Fruit fly (Drosophila melanogaster) whole organism, prepupa: ENCODE measurements around the gene CG15506.

ENCODE experiments used
- CG16779 ChIP-seq: fragments of 200-800 bp; sonication (Bioruptor generic); optimal IDR thresholded peaks from 3 replicates; lab custom pipeline; 2017; ENCODE audit warnings: missing biosample characterization, mild to moderate bottlenecking, missing genetic modification characterization
- CG6854 ChIP-seq: fragments of 200-800 bp; sonication (Bioruptor generic); optimal IDR thresholded peaks from 2 replicates; lab custom pipeline; 2017; ENCODE audit warnings: missing biosample characterization, mild to moderate bottlenecking, missing genetic modification characterization
- CG8119 ChIP-seq: fragments of 200-800 bp; sonication (Bioruptor generic); IDR thresholded peaks from 3 replicates; pipeline ENCODE4 v1.3.6; 2022; ENCODE audit warnings: missing biosample characterization, missing genetic modification characterization
- spab ChIP-seq: fragments of 200-800 bp; sonication (Bioruptor generic); optimal IDR thresholded peaks from 2 replicates; lab custom pipeline; 2017; ENCODE audit warnings: missing biosample characterization, mild to moderate bottlenecking, missing genetic modification characterization, missing genetic modification reagents

- TF ChIP-seq spab (GFP tag; lab: Kevin White, UChicago) (no peak), CG16779 (no peak), CG8119 (GFP tag; lab: Robert Waterston, UW) (peak; percentile 58), CG6854 (GFP tag; lab: Kevin White, UChicago) (no peak)
These were observed 37.7 kb downstream of the CG15506 start for dm6 chr3R:29756153-29756552.
